Fruit fly (Drosophila melanogaster) whole organism, embryonic: ENCODE measurements around the gene CG14515.

Source experiments
- Asciz ChIP-seq: fragments of 200-800 bp; sonication (Bioruptor generic); optimal IDR thresholded peaks from 2 replicates; lab custom pipeline; 2017; ENCODE audit warnings: missing biosample characterization, mild to moderate bottlenecking, missing genetic modification characterization, missing genetic modification reagents
- B-H2 ChIP-seq: fragments of 200-800 bp; sonication (Bioruptor generic); optimal IDR thresholded peaks from 2 replicates; lab custom pipeline; 2018; ENCODE audit warnings: missing biosample characterization, mild to moderate bottlenecking, missing genetic modification characterization
- C15 ChIP-seq: fragments of 200-800 bp; sonication (Bioruptor generic); IDR thresholded peaks from 3 replicates; pipeline ENCODE4 v1.3.6; 2022; ENCODE audit warnings: missing biosample characterization, missing genetic modification characterization
- CG11247 ChIP-seq: fragments of 200-800 bp; sonication (Bioruptor generic); IDR thresholded peaks from 2 replicates; pipeline ENCODE4 v1.3.6; 2022; ENCODE audit warnings: missing biosample characterization, missing genetic modification characterization
- CG11560 ChIP-seq: fragments of 200-800 bp; sonication (Bioruptor generic); IDR thresholded peaks from 3 replicates; pipeline ENCODE4 v1.3.6; 2022; ENCODE audit warnings: missing biosample characterization, missing genetic modification characterization
- CG15011 ChIP-seq: fragments of 200-800 bp; sonication (Bioruptor generic); optimal IDR thresholded peaks from 3 replicates; lab custom pipeline; 2018; ENCODE audit warnings: missing biosample characterization, mild to moderate bottlenecking, missing genetic modification characterization
- CG1602 ChIP-seq: fragments of 200-800 bp; sonication (Bioruptor generic); optimal IDR thresholded peaks from 3 replicates; lab custom pipeline; 2016; ENCODE audit warnings: missing biosample characterization, missing genetic modification characterization
- CG17328 ChIP-seq: fragments of 200-800 bp; sonication (Bioruptor generic); IDR thresholded peaks from 2 replicates; pipeline ENCODE4 v1.3.6; 2022; ENCODE audit warnings: missing biosample characterization, missing genetic modification characterization
- CG2116 ChIP-seq: fragments of 200-800 bp; sonication (Bioruptor generic); optimal IDR thresholded peaks from 3 replicates; lab custom pipeline; 2018; ENCODE audit warnings: missing biosample characterization, mild to moderate bottlenecking, missing genetic modification characterization
- CG2120 ChIP-seq: fragments of 200-800 bp; sonication (Bioruptor generic); optimal IDR thresholded peaks from 3 replicates; lab custom pipeline; 2016; ENCODE audit warnings: missing biosample characterization, missing genetic modification characterization
- CG2712 ChIP-seq: fragments of 200-800 bp; optimal IDR thresholded peaks from 3 replicates; lab custom pipeline; 2019; ENCODE audit warnings: missing biosample characterization, mild to moderate bottlenecking, missing genetic modification characterization, moderate library complexity
- CG31441 ChIP-seq: fragments of 200-800 bp; sonication (Bioruptor generic); IDR thresholded peaks from 2 replicates; pipeline ENCODE4 v1.3.6; 2022; ENCODE audit warnings: missing biosample characterization, missing genetic modification characterization
- CG32532 ChIP-seq: fragments of 200-800 bp; sonication (Bioruptor generic); IDR thresholded peaks from 2 replicates; pipeline ENCODE4 v1.3.6; 2022; ENCODE audit warnings: missing biosample characterization, missing genetic modification characterization
- CG5953 ChIP-seq: fragments of 200-800 bp; sonication (Bioruptor generic); IDR thresholded peaks from 2 replicates; pipeline ENCODE4 v1.3.6; 2022; ENCODE audit warnings: missing biosample characterization, missing genetic modification characterization
- CG7271 ChIP-seq: fragments of 200-800 bp; sonication (Bioruptor generic); optimal IDR thresholded peaks from 2 replicates; lab custom pipeline; 2018; ENCODE audit warnings: missing biosample characterization, mild to moderate bottlenecking, missing genetic modification characterization, moderate library complexity
- CG7928 ChIP-seq: fragments of 200-800 bp; sonication (Bioruptor generic); optimal IDR thresholded peaks from 2 replicates; lab custom pipeline; 2017; ENCODE audit warnings: missing biosample characterization, mild to moderate bottlenecking, missing genetic modification characterization
- CG9215 ChIP-seq: fragments of 200-800 bp; sonication (Bioruptor generic); IDR thresholded peaks from 2 replicates; pipeline ENCODE4 v1.3.6; 2022; ENCODE audit warnings: missing biosample characterization, missing genetic modification characterization
- ERR ChIP-seq: fragments of 200-800 bp; sonication (Bioruptor generic); optimal IDR thresholded peaks from 2 replicates; lab custom pipeline; 2016; ENCODE audit warnings: missing biosample characterization, missing genetic modification characterization
- Fer2 ChIP-seq: fragments of 200-800 bp; sonication (Bioruptor generic); optimal IDR thresholded peaks from 2 replicates; lab custom pipeline; 2018; ENCODE audit warnings: missing biosample characterization, mild to moderate bottlenecking, missing genetic modification characterization, moderate library complexity
- Gug ChIP-seq: fragments of 200-800 bp; sonication (Bioruptor generic); IDR thresholded peaks from 4 replicates; pipeline ENCODE4 v1.3.6; 2022; ENCODE audit warnings: missing biosample characterization, missing genetic modification characterization
- Lim3 ChIP-seq: fragments of 200-800 bp; sonication (Bioruptor generic); IDR thresholded peaks from 2 replicates; pipeline ENCODE4 v1.3.6; 2022; ENCODE audit warnings: missing biosample characterization, missing genetic modification characterization
- Mrtf ChIP-seq: fragments of 200-800 bp; sonication (Bioruptor generic); IDR thresholded peaks from 3 replicates; pipeline ENCODE4 v1.3.6; 2022; ENCODE audit warnings: missing biosample characterization, missing genetic modification characterization
- Oaz ChIP-seq: fragments of 200-800 bp; sonication (Bioruptor generic); IDR thresholded peaks from 2 replicates; pipeline ENCODE4 v1.3.6; 2022; ENCODE audit warnings: missing biosample characterization, missing genetic modification characterization
- Optix ChIP-seq: fragments of 200-800 bp; sonication (Bioruptor generic); IDR thresholded peaks from 3 replicates; pipeline ENCODE4 v1.3.6; 2022; ENCODE audit warnings: missing biosample characterization, missing genetic modification characterization
- Side ChIP-seq: fragments of 200-800 bp; sonication (Bioruptor generic); optimal IDR thresholded peaks from 2 replicates; lab custom pipeline; 2016; ENCODE audit warnings: missing biosample characterization, missing genetic modification characterization
- Sox100B ChIP-seq: fragments of 200-800 bp; sonication (Bioruptor generic); optimal IDR thresholded peaks from 3 replicates; lab custom pipeline; 2018; ENCODE audit warnings: missing biosample characterization, mild to moderate bottlenecking, missing genetic modification characterization
- Sox102F ChIP-seq: fragments of 200-800 bp; sonication (Bioruptor generic); optimal IDR thresholded peaks from 2 replicates; lab custom pipeline; 2018; ENCODE audit warnings: missing biosample characterization, mild to moderate bottlenecking, missing genetic modification characterization, moderate library complexity
- Stat92E ChIP-seq, 3 experiments: fragments of >200 bp in 2 of 3; fragments of 200-800 bp in 1 of 3; sonication (Bioruptor generic) in 1 of 3; optimal IDR thresholded peaks; 2 replicates each; lab custom pipeline; 2017 to 2019; ENCODE audit warnings: missing biosample characterization in 3 of 3, missing genetic modification characterization in 3 of 3, mild to moderate bottlenecking in 1 of 3, moderate library complexity in 1 of 3
- ap ChIP-seq: fragments of 200-800 bp; sonication (Bioruptor generic); IDR thresholded peaks from 2 replicates; pipeline ENCODE4 v1.3.6; 2022; ENCODE audit warnings: missing biosample characterization, missing genetic modification characterization
- bbx ChIP-seq: fragments of 200-800 bp; sonication (Bioruptor generic); IDR thresholded peaks from 2 replicates; pipeline ENCODE4 v1.3.6; 2022; ENCODE audit warnings: missing biosample characterization, missing genetic modification characterization; ENCODE audit not compliant: partially characterized antibody
- crol ChIP-seq: fragments of 200-800 bp; sonication (Bioruptor generic); IDR thresholded peaks from 2 replicates; pipeline ENCODE4 v1.3.6; 2022; ENCODE audit warnings: missing biosample characterization, missing genetic modification characterization
- crp ChIP-seq, 2 experiments: fragments of 200-800 bp; sonication (Bioruptor generic); optimal IDR thresholded peaks; 2 replicates in 1 of 2; 3 replicates in 1 of 2; lab custom pipeline; 2017; ENCODE audit warnings: missing biosample characterization in 2 of 2, missing genetic modification characterization in 2 of 2, mild to moderate bottlenecking in 1 of 2, moderate library complexity in 1 of 2
- dysf ChIP-seq: fragments of 200-800 bp; sonication (Bioruptor generic); IDR thresholded peaks from 3 replicates; pipeline ENCODE4 v1.3.6; 2022; ENCODE audit warnings: missing biosample characterization, missing genetic modification characterization
- grn ChIP-seq: fragments of 200-800 bp; sonication (Bioruptor generic); optimal IDR thresholded peaks from 3 replicates; lab custom pipeline; 2017; ENCODE audit warnings: missing biosample characterization, missing genetic modification characterization
- gt ChIP-seq: fragments of 200-800 bp; sonication (Bioruptor generic); IDR thresholded peaks from 2 replicates; pipeline ENCODE4 v1.3.6; 2022; ENCODE audit warnings: missing biosample characterization, missing genetic modification characterization
- ken ChIP-seq: fragments of 200-800 bp; sonication (Bioruptor generic); IDR thresholded peaks from 3 replicates; pipeline ENCODE4 v1.3.6; 2022; ENCODE audit warnings: missing biosample characterization, missing genetic modification characterization
- lmd ChIP-seq: fragments of 200-800 bp; sonication (Bioruptor generic); IDR thresholded peaks from 2 replicates; pipeline ENCODE4 v1.3.6; 2022; ENCODE audit warnings: missing biosample characterization, missing genetic modification characterization
- otp ChIP-seq: fragments of 200-800 bp; sonication (Bioruptor generic); IDR thresholded peaks from 3 replicates; pipeline ENCODE4, ENCODE4 v1.3.6; 2022; ENCODE audit warnings: missing biosample characterization, missing genetic modification characterization
- pb ChIP-seq: fragments of 200-800 bp; sonication (Bioruptor generic); optimal IDR thresholded peaks from 3 replicates; lab custom pipeline; 2016; ENCODE audit warnings: missing biosample characterization, missing genetic modification characterization
- pum ChIP-seq: fragments of 200-800 bp; sonication (Bioruptor generic); optimal IDR thresholded peaks from 2 replicates; lab custom pipeline; 2016; ENCODE audit warnings: missing biosample characterization, missing genetic modification characterization
- schlank ChIP-seq: fragments of 200-800 bp; sonication (Bioruptor generic); optimal IDR thresholded peaks from 2 replicates; lab custom pipeline; 2018; ENCODE audit warnings: missing biosample characterization, mild to moderate bottlenecking, missing genetic modification characterization
- ssp ChIP-seq: fragments of 200-800 bp; sonication (Bioruptor generic); IDR thresholded peaks from 2 replicates; pipeline ENCODE4 v1.3.6; 2022; ENCODE audit warnings: missing biosample characterization, missing genetic modification characterization
- stc ChIP-seq: fragments of 200-800 bp; sonication (Bioruptor generic); IDR thresholded peaks from 2 replicates; pipeline ENCODE4 v1.3.6; 2022; ENCODE audit warnings: missing biosample characterization, missing genetic modification characterization
- stwl ChIP-seq: fragments of 200-800 bp; sonication (Bioruptor generic); optimal IDR thresholded peaks from 3 replicates; lab custom pipeline; 2018; ENCODE audit warnings: missing biosample characterization, mild to moderate bottlenecking, missing genetic modification characterization, moderate library complexity
- tio ChIP-seq: fragments of 200-800 bp; sonication (Bioruptor generic); optimal IDR thresholded peaks from 2 replicates; lab custom pipeline; 2017; ENCODE audit warnings: missing biosample characterization, missing genetic modification characterization, inconsistent platforms
- twi ChIP-seq: fragments of 200-800 bp; optimal IDR thresholded peaks from 2 replicates; lab custom pipeline; 2019; ENCODE audit warnings: missing biosample characterization, mild to moderate bottlenecking, missing genetic modification characterization, moderate library complexity
- zfh2 ChIP-seq: fragments of 200-800 bp; sonication (Bioruptor generic); optimal IDR thresholded peaks from 2 replicates; lab custom pipeline; 2016; ENCODE audit warnings: missing biosample characterization, missing genetic modification characterization

The CG14515 gene

dm6 chr3R:29202418-29202817 is 5.1 kb downstream of the CG14515 start, which contains the start of gene Mesh1 (continued):
- TF ChIP-seq ssp (GFP tag; lab: Robert Waterston, UW) (no peak), stwl (tag; lab: Kevin White, UChicago) (no peak), bbx (GFP tag; lab: Robert Waterston, UW) (no peak), Side (GFP tag; lab: Kevin White, UChicago) (no peak), CG2116 (GFP tag; lab: Kevin White, UChicago) (peak; percentile 16), dysf (GFP tag; lab: Robert Waterston, UW) (no peak), ken (GFP tag; lab: Robert Waterston, UW) (no peak), tio (GFP tag; lab: Kevin White, UChicago) (no peak), CG7928 (GFP tag; lab: Kevin White, UChicago) (peak; percentile 88), C15 (GFP tag; lab: Robert Waterston, UW) (no peak), CG1602 (no peak), CG2120 (GFP tag; lab: Kevin White, UChicago) (no peak), ap (GFP tag; lab: Robert Waterston, UW) (no peak), CG11247 (no peak)

dm6 chr3R:29204033-29204432 is 6.7 kb downstream of the CG14515 start, which contains the start of gene Cyt-c1L:
Gene Cyt-c1L (minus strand): TSS chr3R:29204133.
- TF ChIP-seq schlank (no peak), zfh2 (no peak), otp (GFP tag; lab: Robert Waterston, UW) (no peak), CG9215 (no peak), Oaz (GFP tag; lab: Robert Waterston, UW) (no peak), Fer2 (tag; lab: Kevin White, UChicago) (no peak), grn (GFP tag; lab: Kevin White, UChicago) (no peak)

dm6 chr3R:29204612-29205480 is 7.5 kb downstream of the CG14515 start:
- TF ChIP-seq Lim3 (GFP tag; lab: Robert Waterston, UW) (peak; percentile 19; the same call in 1 of the 2 replicates), Mrtf (GFP tag; lab: Robert Waterston, UW) (peak; percentile 68; the same call in 2 of the 3 replicates), CG2712 (tag; lab: Kevin White, UChicago) (peak; percentile 86), CG7271 (tag; lab: Kevin White, UChicago) (no peak), crol (GFP tag; lab: Robert Waterston, UW) (peak; percentile 40; the same call in 1 of the 2 replicates), Asciz (GFP tag; lab: Kevin White, UChicago) (peak; percentile 72), pum (GFP tag; lab: Kevin White, UChicago) (peak; percentile 80), Gug (GFP tag; lab: Robert Waterston, UW) (peak; percentile 68), CG5953 (peak; percentile 52; the same call in 1 of the 2 replicates), CG15011 (peak; percentile 10), CG32532 (peak; percentile 46; the same call in 1 of the 2 replicates), crp (GFP tag; optimal IDR thresholded peaks at IDR 0.05; lab: Kevin White, UChicago) (peak in 1 of 2 experiments; percentile 22), CG11560 (tag; lab: Robert Waterston, UW) (0 out of 3 replicates have a peak, but pooled peaks have one; percentile 44), Stat92E (GFP tag; optimal IDR thresholded peaks at IDR 0.05; lab: Kevin White, UChicago) (no peak), ERR (peak; percentile 25), pb (GFP tag; lab: Kevin White, UChicago) (peak; percentile 60), B-H2 (no peak), lmd (peak; percentile 82), Optix (GFP tag; lab: Robert Waterston, UW) (peak; percentile 82), CG17328 (GFP tag; lab: Robert Waterston, UW) (peak; percentile 77), CG31441 (GFP tag; lab: Robert Waterston, UW) (peak; percentile 88), Sox102F (GFP tag; lab: Kevin White, UChicago) (peak; percentile 90), CG9215 (peak; percentile 9; the same call in 1 of the 2 replicates), gt (GFP tag; lab: Robert Waterston, UW) (peak; percentile 49; the same call in 1 of the 2 replicates), Sox100B (GFP tag; lab: Kevin White, UChicago) (peak; percentile 78), stc (peak; percentile 79), twi (tag; lab: Kevin White, UChicago) (peak; percentile 40)
